1 fruit fly cellular context compared by ENCODE assay signal in the genomic region with DNA sequence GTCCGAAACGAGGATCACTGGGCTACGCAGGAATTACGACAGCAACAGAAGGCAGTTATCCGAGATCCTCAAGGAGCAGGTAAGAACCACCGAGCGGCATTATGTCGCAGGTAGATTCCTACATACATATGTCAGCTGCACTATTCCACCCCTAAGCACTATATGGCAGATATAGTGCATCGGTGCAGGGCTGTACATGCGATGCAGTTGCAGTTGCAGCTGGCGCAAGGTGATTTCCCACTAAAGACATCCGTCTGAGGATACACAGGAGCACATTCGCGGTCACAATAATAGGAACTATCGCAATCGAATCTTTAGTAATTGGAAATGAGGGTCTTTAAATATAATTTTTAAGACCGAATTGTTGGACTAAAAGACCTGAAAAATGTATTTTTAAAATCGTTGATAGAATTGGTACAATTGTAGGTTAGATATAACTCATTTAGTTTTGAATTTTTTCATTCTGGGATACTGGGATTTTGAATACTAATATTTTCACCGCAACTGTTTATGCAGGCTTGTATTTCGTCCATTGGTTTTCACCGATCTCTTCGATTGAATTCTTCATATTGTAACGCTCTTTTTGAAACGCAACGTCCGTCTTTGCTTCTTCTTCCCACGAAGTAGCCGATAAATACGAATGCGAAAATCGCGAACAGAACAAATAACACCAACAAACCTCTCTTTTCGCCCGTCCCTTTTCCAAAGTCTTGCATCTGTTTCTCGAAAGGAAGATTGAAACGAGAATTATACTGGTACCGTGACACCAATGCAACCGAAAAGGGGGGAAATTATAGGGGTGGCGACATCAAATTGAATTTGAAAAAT.
TF ChIP-seq lines count a peak whose summit lies in the region.

No protein-coding gene starts in this region.

TF ChIP-seq in whole organism, embryonic, 481 proteins besides CTCF, POLR2A, EP300 and RAD21 (continued from another document and continues in another):
- no peak for TF ChIP-seq CG15269 (tag; optimal IDR thresholded peaks at IDR 0.05; lab: Kevin White, UChicago)
- no peak for TF ChIP-seq CG10431 (GFP tag; optimal IDR thresholded peaks at IDR 0.05; lab: Kevin White, UChicago)
- TF ChIP-seq CG2120 (GFP tag; optimal IDR thresholded peaks at IDR 0.05; lab: Kevin White, UChicago): no peak
- TF ChIP-seq trem (tag; optimal IDR thresholded peaks at IDR 0.05; lab: Kevin White, UChicago): peak; percentile 65
- peak; percentile 14 for TF ChIP-seq CG7786 (GFP tag; optimal IDR thresholded peaks at IDR 0.05; lab: Kevin White, UChicago)
- TF ChIP-seq tgo (GFP tag; IDR thresholded peaks at IDR 0.05; lab: Robert Waterston, UW): no peak
- TF ChIP-seq CG17912 (GFP tag; optimal IDR thresholded peaks at IDR 0.05; lab: Kevin White, UChicago): no peak
- TF ChIP-seq CG15696 (tag; optimal IDR thresholded peaks at IDR 0.05; lab: Kevin White, UChicago): peak; percentile 95
- TF ChIP-seq run (tag; optimal IDR thresholded peaks at IDR 0.05; lab: Kevin White, UChicago): no peak
- no peak for TF ChIP-seq stc (GFP tag; IDR thresholded peaks at IDR 0.05; lab: Robert Waterston, UW)
- no peak for TF ChIP-seq CG15011 (GFP tag; optimal IDR thresholded peaks at IDR 0.05; lab: Kevin White, UChicago)
- no peak for TF ChIP-seq CG30020 (tag; optimal IDR thresholded peaks at IDR 0.05; lab: Kevin White, UChicago)
- TF ChIP-seq trh (GFP tag; optimal IDR thresholded peaks at IDR 0.05; lab: Kevin White, UChicago): no peak
- no peak for TF ChIP-seq CG9932 (GFP tag; IDR thresholded peaks at IDR 0.05; lab: Robert Waterston, UW)
- TF ChIP-seq CG4707 (GFP tag; optimal IDR thresholded peaks at IDR 0.05; lab: Kevin White, UChicago): no peak
- TF ChIP-seq vnd (GFP tag; IDR thresholded peaks at IDR 0.05; lab: Robert Waterston, UW; ENCODE audit: partially characterized antibody): no peak
- no peak for TF ChIP-seq seq (GFP tag; IDR thresholded peaks at IDR 0.05; lab: Robert Waterston, UW)
- no peak for TF ChIP-seq mam (GFP tag; optimal IDR thresholded peaks at IDR 0.05; lab: Kevin White, UChicago)
- peak; percentile 12 for TF ChIP-seq CHES-1-like (GFP tag; optimal IDR thresholded peaks at IDR 0.05; lab: Kevin White, UChicago)
- TF ChIP-seq CG6813 (GFP tag; optimal IDR thresholded peaks at IDR 0.05; lab: Kevin White, UChicago): peak; percentile 15
- peak in 1 of 2 experiments; percentile 8 for TF ChIP-seq Pdp1 (GFP tag; optimal IDR thresholded peaks at IDR 0.05; lab: Kevin White, UChicago)
- TF ChIP-seq CG3407 (GFP tag; optimal IDR thresholded peaks at IDR 0.05; lab: Kevin White, UChicago): no peak
- TF ChIP-seq pros (GFP tag; optimal IDR thresholded peaks at IDR 0.05; lab: Kevin White, UChicago): peak; percentile 91
- TF ChIP-seq CG13123 (GFP tag; optimal IDR thresholded peaks at IDR 0.05; lab: Kevin White, UChicago): no peak
- TF ChIP-seq CG32532 (GFP tag; IDR thresholded peaks at IDR 0.05; lab: Robert Waterston, UW): no peak
- TF ChIP-seq CG16779 (GFP tag; IDR thresholded peaks at IDR 0.05; lab: Robert Waterston, UW): no peak
- TF ChIP-seq crc (GFP tag; optimal IDR thresholded peaks at IDR 0.05; lab: Kevin White, UChicago): no peak
- peak; percentile 8 for TF ChIP-seq CG30403 (GFP tag; optimal IDR thresholded peaks at IDR 0.05; lab: Kevin White, UChicago)
- no peak for TF ChIP-seq ftz-f1 (GFP tag; optimal IDR thresholded peaks at IDR 0.05; lab: Kevin White, UChicago)
- TF ChIP-seq ssp (GFP tag; IDR thresholded peaks at IDR 0.05; lab: Robert Waterston, UW): no peak
- no peak for TF ChIP-seq CG1832 (GFP tag; optimal IDR thresholded peaks at IDR 0.05; lab: Kevin White, UChicago)
- TF ChIP-seq cg (GFP tag; optimal IDR thresholded peaks at IDR 0.05; lab: Kevin White, UChicago): no peak
- no peak for TF ChIP-seq en (GFP tag; optimal IDR thresholded peaks at IDR 0.05; lab: Kevin White, UChicago)
- no peak for TF ChIP-seq CG14667 (GFP tag; IDR thresholded peaks at IDR 0.05; lab: Robert Waterston, UW)
- peak; percentile 26 for TF ChIP-seq CG1603 (tag; optimal IDR thresholded peaks at IDR 0.05; lab: Kevin White, UChicago)
- no peak for TF ChIP-seq Nf-YC (tag; optimal IDR thresholded peaks at IDR 0.05; lab: Kevin White, UChicago)
- no peak for TF ChIP-seq cato (GFP tag; optimal IDR thresholded peaks at IDR 0.05; lab: Kevin White, UChicago; ENCODE audit: borderline replicate concordance)
- TF ChIP-seq CG31441 (GFP tag; IDR thresholded peaks at IDR 0.05; lab: Robert Waterston, UW): peak; percentile 56
- TF ChIP-seq sim (GFP tag; IDR thresholded peaks at IDR 0.05; lab: Robert Waterston, UW): no peak
- TF ChIP-seq phol (tag; optimal IDR thresholded peaks at IDR 0.05; lab: Kevin White, UChicago): peak; percentile 56
- TF ChIP-seq NC2β (GFP tag; optimal IDR thresholded peaks at IDR 0.05; lab: Kevin White, UChicago): peak; percentile 51
- TF ChIP-seq maf-S (GFP tag; optimal IDR thresholded peaks at IDR 0.05; lab: Kevin White, UChicago): no peak
- no peak for TF ChIP-seq jing (GFP tag; optimal IDR thresholded peaks at IDR 0.05; lab: Kevin White, UChicago)
- no peak for TF ChIP-seq pho (GFP tag; optimal IDR thresholded peaks at IDR 0.05; lab: Kevin White, UChicago)
- no peak for TF ChIP-seq Ravus (GFP tag; IDR thresholded peaks at IDR 0.05; lab: Robert Waterston, UW)
- TF ChIP-seq Xbp1 (GFP tag; optimal IDR thresholded peaks at IDR 0.05; lab: Kevin White, UChicago): no peak
- no peak for TF ChIP-seq sr (GFP tag; IDR thresholded peaks at IDR 0.05; lab: Robert Waterston, UW)
- TF ChIP-seq Eip74EF (GFP tag; optimal IDR thresholded peaks at IDR 0.05; lab: Kevin White, UChicago): no peak
- TF ChIP-seq Deaf1 (tag; optimal IDR thresholded peaks at IDR 0.05; lab: Kevin White, UChicago): no peak
- TF ChIP-seq CG33557 (GFP tag; optimal IDR thresholded peaks at IDR 0.05; lab: Kevin White, UChicago): peak; percentile 43
- TF ChIP-seq CG11247 (GFP tag; IDR thresholded peaks at IDR 0.05; lab: Robert Waterston, UW): no peak
- no peak for TF ChIP-seq CG7357 (GFP tag; IDR thresholded peaks at IDR 0.05; lab: Robert Waterston, UW)
- TF ChIP-seq D19A (tag; optimal IDR thresholded peaks at IDR 0.05; lab: Kevin White, UChicago): peak; percentile 9
- TF ChIP-seq H2.0 (GFP tag; IDR thresholded peaks at IDR 0.05; lab: Robert Waterston, UW): no peak
- no peak for TF ChIP-seq CG1529 (GFP tag; optimal IDR thresholded peaks at IDR 0.05; lab: Kevin White, UChicago)
- TF ChIP-seq Ets65A (GFP tag; lab: Kevin White, UChicago): no peak
- TF ChIP-seq mirr (GFP tag; optimal IDR thresholded peaks at IDR 0.05; lab: Kevin White, UChicago): no peak
- TF ChIP-seq CG10267 (tag; optimal IDR thresholded peaks at IDR 0.05; lab: Kevin White, UChicago): peak; percentile 72
- TF ChIP-seq stwl (tag; optimal IDR thresholded peaks at IDR 0.05; lab: Kevin White, UChicago): peak; percentile 19
- peak; percentile 54 for TF ChIP-seq Med (GFP tag; lab: Kevin White, UChicago)
- no peak for TF ChIP-seq Bteb2 (GFP tag; optimal IDR thresholded peaks at IDR 0.05; lab: Kevin White, UChicago)
- TF ChIP-seq chinmo (GFP tag; IDR thresholded peaks at IDR 0.05; lab: Robert Waterston, UW; ENCODE audit: partially characterized antibody): no peak
- no peak for TF ChIP-seq CG12659 (GFP tag; optimal IDR thresholded peaks at IDR 0.05; lab: Kevin White, UChicago)
- no peak for TF ChIP-seq CG18764 (GFP tag; optimal IDR thresholded peaks at IDR 0.05; lab: Kevin White, UChicago)
- TF ChIP-seq bcd (GFP tag; optimal IDR thresholded peaks at IDR 0.05; lab: Kevin White, UChicago): no peak
- 0 out of 2 replicates have a peak, but pooled peaks have one; percentile 15 for TF ChIP-seq chm (GFP tag; IDR thresholded peaks at IDR 0.05; lab: Robert Waterston, UW)
- no peak for TF ChIP-seq CG11504 (tag; optimal IDR thresholded peaks at IDR 0.05; lab: Kevin White, UChicago)
- TF ChIP-seq CG8290 (GFP tag; optimal IDR thresholded peaks at IDR 0.05; lab: Kevin White, UChicago): peak; percentile 29
- TF ChIP-seq CG8290 (tag; optimal IDR thresholded peaks at IDR 0.05; lab: Kevin White, UChicago): peak in 1 of 2 experiments; percentile 19
- TF ChIP-seq Rfx (GFP tag; IDR thresholded peaks at IDR 0.05; lab: Robert Waterston, UW): no peak
- TF ChIP-seq CG7963 (GFP tag; IDR thresholded peaks at IDR 0.05; lab: Robert Waterston, UW; ENCODE audit: partially characterized antibody): no peak
- TF ChIP-seq ttk (GFP tag; IDR thresholded peaks at IDR 0.05; lab: Robert Waterston, UW): no peak
- no peak for TF ChIP-seq knrl (GFP tag; IDR thresholded peaks at IDR 0.05; lab: Robert Waterston, UW; ENCODE audit: partially characterized antibody)
- no peak for TF ChIP-seq ranshi (GFP tag; IDR thresholded peaks at IDR 0.05; lab: Robert Waterston, UW)
- TF ChIP-seq bbx (GFP tag; IDR thresholded peaks at IDR 0.05; lab: Robert Waterston, UW; ENCODE audit: partially characterized antibody): no peak
- no peak for TF ChIP-seq ro (GFP tag; IDR thresholded peaks at IDR 0.05; lab: Robert Waterston, UW)
- TF ChIP-seq ap (GFP tag; IDR thresholded peaks at IDR 0.05; lab: Robert Waterston, UW): no peak
- no peak for TF ChIP-seq CG13296 (GFP tag; optimal IDR thresholded peaks at IDR 0.05; lab: Kevin White, UChicago)
- no peak for TF ChIP-seq CG17359 (tag; optimal IDR thresholded peaks at IDR 0.05; lab: Kevin White, UChicago)
- no peak for TF ChIP-seq oc (tag; optimal IDR thresholded peaks at IDR 0.05; lab: Kevin White, UChicago)
- no peak for TF ChIP-seq gfzf (GFP tag; optimal IDR thresholded peaks at IDR 0.05; lab: Kevin White, UChicago)
- peak in 1 of 3 experiments; percentile 10 for TF ChIP-seq Stat92E (GFP tag; optimal IDR thresholded peaks at IDR 0.05; lab: Kevin White, UChicago)
- TF ChIP-seq otp (GFP tag; IDR thresholded peaks at IDR 0.05; lab: Robert Waterston, UW): no peak
- no peak for TF ChIP-seq ATbp (GFP tag; optimal IDR thresholded peaks at IDR 0.05; lab: Kevin White, UChicago)
- TF ChIP-seq Dfd (GFP tag; optimal IDR thresholded peaks at IDR 0.05; lab: Kevin White, UChicago): no peak
- TF ChIP-seq CG31388 (GFP tag; optimal IDR thresholded peaks at IDR 0.05; lab: Kevin White, UChicago): no peak
- no peak for TF ChIP-seq HLH3B (GFP tag; IDR thresholded peaks at IDR 0.05; lab: Robert Waterston, UW)
- no peak for TF ChIP-seq gce (GFP tag; IDR thresholded peaks at IDR 0.05; lab: Robert Waterston, UW)
- TF ChIP-seq CG18011 (GFP tag; optimal IDR thresholded peaks at IDR 0.05; lab: Kevin White, UChicago): no peak
- TF ChIP-seq emc (GFP tag; optimal IDR thresholded peaks at IDR 0.05; lab: Kevin White, UChicago): no peak
- TF ChIP-seq CG6854 (GFP tag; optimal IDR thresholded peaks at IDR 0.05; lab: Kevin White, UChicago): no peak
- peak; percentile 5 for TF ChIP-seq Chrac-16 (GFP tag; optimal IDR thresholded peaks at IDR 0.05; lab: Kevin White, UChicago)
- TF ChIP-seq CG11696 (GFP tag; IDR thresholded peaks at IDR 0.05; lab: Robert Waterston, UW): peak; percentile 96
- no peak for TF ChIP-seq hbn (GFP tag; IDR thresholded peaks at IDR 0.05; lab: Robert Waterston, UW; ENCODE audit: partially characterized antibody)
- no peak for TF ChIP-seq CG1792 (GFP tag; optimal IDR thresholded peaks at IDR 0.05; lab: Kevin White, UChicago)
- no peak for TF ChIP-seq CG6654 (GFP tag; optimal IDR thresholded peaks at IDR 0.05; lab: Kevin White, UChicago)
- peak in 1 of 2 experiments; percentile 60 for TF ChIP-seq eve (GFP tag; optimal IDR thresholded peaks at IDR 0.05; lab: Kevin White, UChicago)
- TF ChIP-seq wek (GFP tag; optimal IDR thresholded peaks at IDR 0.05; lab: Kevin White, UChicago): no peak
- peak; percentile 73 for TF ChIP-seq CG14710 (tag; optimal IDR thresholded peaks at IDR 0.05; lab: Kevin White, UChicago)
- no peak for TF ChIP-seq CG11093 (GFP tag; IDR thresholded peaks at IDR 0.05; lab: Robert Waterston, UW)
- no peak for TF ChIP-seq inv (GFP tag; IDR thresholded peaks at IDR 0.05; lab: Robert Waterston, UW; ENCODE audit: partially characterized antibody)
- TF ChIP-seq CG4424 (GFP tag; optimal IDR thresholded peaks at IDR 0.05; lab: Kevin White, UChicago): peak; percentile 25
- TF ChIP-seq dmrt99B (tag; optimal IDR thresholded peaks at IDR 0.05; lab: Kevin White, UChicago): no peak
- no peak for TF ChIP-seq CG17186 (GFP tag; optimal IDR thresholded peaks at IDR 0.05; lab: Kevin White, UChicago)
- TF ChIP-seq Hey (tag; optimal IDR thresholded peaks at IDR 0.05; lab: Kevin White, UChicago): no peak
- TF ChIP-seq E2f2 (GFP tag; IDR thresholded peaks at IDR 0.05; lab: Robert Waterston, UW): no peak
- no peak for TF ChIP-seq tin (GFP tag; optimal IDR thresholded peaks at IDR 0.05; lab: Kevin White, UChicago)
- TF ChIP-seq Drgx (GFP tag; IDR thresholded peaks at IDR 0.05; lab: Robert Waterston, UW): no peak
- TF ChIP-seq kni (GFP tag; optimal IDR thresholded peaks at IDR 0.05; lab: Kevin White, UChicago): peak; percentile 79
- no peak for TF ChIP-seq hth (optimal IDR thresholded peaks at IDR 0.05; lab: Kevin White, UChicago)
- TF ChIP-seq nau (GFP tag; optimal IDR thresholded peaks at IDR 0.05; lab: Kevin White, UChicago): no peak
- TF ChIP-seq Antp (GFP tag; optimal IDR thresholded peaks at IDR 0.05; lab: Kevin White, UChicago): no peak
- TF ChIP-seq tio (GFP tag; optimal IDR thresholded peaks at IDR 0.05; lab: Kevin White, UChicago): no peak
- no peak for TF ChIP-seq Doc2 (GFP tag; IDR thresholded peaks at IDR 0.05; lab: Robert Waterston, UW)
- TF ChIP-seq Hr51 (GFP tag; optimal IDR thresholded peaks at IDR 0.05; lab: Kevin White, UChicago): no peak
- TF ChIP-seq Fer3 (tag; optimal IDR thresholded peaks at IDR 0.05; lab: Kevin White, UChicago): no peak
- no peak for TF ChIP-seq onecut (GFP tag; IDR thresholded peaks at IDR 0.05; lab: Robert Waterston, UW)
- TF ChIP-seq CG4617 (GFP tag; optimal IDR thresholded peaks at IDR 0.05; lab: Kevin White, UChicago; ENCODE audit: borderline replicate concordance): no peak
- peak; percentile 28; the same call in 1 of the 3 replicates for TF ChIP-seq CG17361 (GFP tag; IDR thresholded peaks at IDR 0.05; lab: Robert Waterston, UW)
- no peak for TF ChIP-seq Spps (tag; optimal IDR thresholded peaks at IDR 0.05; lab: Kevin White, UChicago)
- TF ChIP-seq CG3847 (GFP tag; IDR thresholded peaks at IDR 0.05; lab: Robert Waterston, UW): no peak
- TF ChIP-seq CoRest (tag; optimal IDR thresholded peaks at IDR 0.05; lab: Kevin White, UChicago): peak; percentile 30
- TF ChIP-seq caup (GFP tag; optimal IDR thresholded peaks at IDR 0.05; lab: Kevin White, UChicago; ENCODE audit: severe bottlenecking): no peak
- no peak for TF ChIP-seq CG10366 (GFP tag; IDR thresholded peaks at IDR 0.05; lab: Robert Waterston, UW)
- TF ChIP-seq NC2α (GFP tag; optimal IDR thresholded peaks at IDR 0.05; lab: Kevin White, UChicago): no peak
- TF ChIP-seq gcm (GFP tag; optimal IDR thresholded peaks at IDR 0.05; lab: Kevin White, UChicago): peak; percentile 66
- no peak for TF ChIP-seq Kr (GFP tag; optimal IDR thresholded peaks at IDR 0.05; lab: Kevin White, UChicago)
